Worm (Caenorhabditis elegans) whole organism, L3 larva: ENCODE data around the gene mrpl-2.

Source experiments
- R02D3.7 ChIP-seq: fragments of 150-350 bp; optimal IDR thresholded peaks from 2 replicates; lab custom pipeline; 2014; ENCODE audit warnings: missing biosample characterization, missing genetic modification characterization
- aly-2 ChIP-seq: fragments of 150-350 bp; optimal IDR thresholded peaks from 2 replicates; lab custom pipeline; 2014; ENCODE audit warnings: missing biosample characterization, missing genetic modification characterization
- ama-1 ChIP-seq: fragments of 150-350 bp; optimal IDR thresholded peaks from 2 replicates; lab custom pipeline; 2018
- ceh-16 ChIP-seq: sonication (generic microtip); optimal IDR thresholded peaks from 2 replicates; lab custom pipeline; 2017; ENCODE audit warnings: missing biosample characterization, missing genetic modification characterization
- ceh-82 ChIP-seq: fragments of 150-350 bp; optimal IDR thresholded peaks from 2 replicates; lab custom pipeline; 2014; ENCODE audit warnings: missing biosample characterization, missing genetic modification characterization
- ceh-9 ChIP-seq: sonication (generic microtip); optimal IDR thresholded peaks from 2 replicates; lab custom pipeline; 2018; ENCODE audit warnings: missing biosample characterization, missing genetic modification characterization
- daf-12 ChIP-seq: fragments of 150-350 bp; optimal IDR thresholded peaks from 2 replicates; lab custom pipeline; 2014; ENCODE audit warnings: missing biosample characterization, missing genetic modification reagents, missing genetic modification characterization
- egl-27 ChIP-seq: sonication (generic microtip); optimal IDR thresholded peaks from 4 replicates; lab custom pipeline; 2017; ENCODE audit warnings: missing biosample characterization, missing genetic modification reagents, missing genetic modification characterization
- egl-5 ChIP-seq: fragments of 150-350 bp; optimal IDR thresholded peaks from 2 replicates; lab custom pipeline; 2017; ENCODE audit warnings: missing biosample characterization, missing genetic modification reagents, missing genetic modification characterization, inconsistent platforms
- elt-2 ChIP-seq: sonication (generic microtip); optimal IDR thresholded peaks from 2 replicates; lab custom pipeline; 2016; ENCODE audit warnings: missing genetic modification reagents, mild to moderate bottlenecking, missing genetic modification characterization, missing compliant biosample characterization
- elt-3 ChIP-seq, 3 experiments: fragments of 150-350 bp in 1 of 3; sonication (generic microtip) in 2 of 3; optimal IDR thresholded peaks; 2 replicates in 2 of 3; 4 replicates in 1 of 3; lab custom pipeline; 2014 to 2017; ENCODE audit warnings: missing biosample characterization in 3 of 3, missing genetic modification characterization in 3 of 3
- fkh-2 ChIP-seq: fragments of 150-350 bp; optimal IDR thresholded peaks from 2 replicates; lab custom pipeline; 2014; ENCODE audit warnings: missing biosample characterization, missing genetic modification reagents, missing genetic modification characterization
- fos-1 ChIP-seq: fragments of 150-350 bp; optimal IDR thresholded peaks from 2 replicates; lab custom pipeline; 2014; ENCODE audit warnings: missing biosample characterization, missing genetic modification characterization
- hmg-11 ChIP-seq: sonication (generic microtip); optimal IDR thresholded peaks from 2 replicates; lab custom pipeline; 2016; ENCODE audit warnings: missing genetic modification characterization, missing compliant biosample characterization
- jun-1 ChIP-seq: fragments of 150-350 bp; optimal IDR thresholded peaks from 2 replicates; lab custom pipeline; 2014; ENCODE audit warnings: missing biosample characterization, missing genetic modification reagents, missing genetic modification characterization
- lin-15B ChIP-seq: fragments of 150-350 bp; optimal IDR thresholded peaks from 2 replicates; lab custom pipeline; 2014; ENCODE audit warnings: missing biosample characterization, missing genetic modification characterization
- lin-39 ChIP-seq: fragments of 150-350 bp; optimal IDR thresholded peaks from 2 replicates; lab custom pipeline; 2018; ENCODE audit warnings: missing biosample characterization, missing genetic modification reagents, missing genetic modification characterization
- mdl-1 ChIP-seq: fragments of 150-350 bp; optimal IDR thresholded peaks from 2 replicates; lab custom pipeline; 2014; ENCODE audit warnings: missing biosample characterization, missing genetic modification characterization
- mml-1 ChIP-seq: fragments of 150-350 bp; sonication (generic microtip); optimal IDR thresholded peaks from 3 replicates; lab custom pipeline; 2014; ENCODE audit warnings: missing biosample characterization, missing genetic modification characterization
- nhr-23 ChIP-seq: fragments of 150-350 bp; optimal IDR thresholded peaks from 2 replicates; lab custom pipeline; 2014; ENCODE audit warnings: missing biosample characterization, missing genetic modification reagents, missing genetic modification characterization
- nhr-237 ChIP-seq: fragments of 150-350 bp; optimal IDR thresholded peaks from 2 replicates; lab custom pipeline; 2014; ENCODE audit warnings: missing biosample characterization, missing genetic modification characterization
- nhr-25 ChIP-seq: sonication (generic microtip); optimal IDR thresholded peaks from 2 replicates; lab custom pipeline; 2017; ENCODE audit warnings: missing biosample characterization, missing genetic modification characterization
- nhr-28 ChIP-seq: fragments of 150-350 bp; optimal IDR thresholded peaks from 2 replicates; lab custom pipeline; 2014; ENCODE audit warnings: missing biosample characterization, missing genetic modification characterization
- nhr-43 ChIP-seq: sonication (generic microtip); optimal IDR thresholded peaks from 2 replicates; lab custom pipeline; 2016; ENCODE audit warnings: mild to moderate bottlenecking, missing genetic modification characterization, missing compliant biosample characterization; ENCODE audit not compliant: poor library complexity, severe bottlenecking
- nhr-67 ChIP-seq: fragments of 150-350 bp; optimal IDR thresholded peaks from 2 replicates; lab custom pipeline; 2014; ENCODE audit warnings: missing biosample characterization, missing genetic modification characterization
- pha-4 ChIP-seq: fragments of 150-350 bp; optimal IDR thresholded peaks from 2 replicates; lab custom pipeline; 2014; ENCODE audit warnings: missing biosample characterization, missing genetic modification reagents, missing genetic modification characterization
- pqm-1 ChIP-seq: fragments of 150-350 bp; optimal IDR thresholded peaks from 2 replicates; lab custom pipeline; 2017; ENCODE audit warnings: missing biosample characterization, missing genetic modification characterization, inconsistent platforms
- skn-1 ChIP-seq: fragments of 150-350 bp; optimal IDR thresholded peaks from 2 replicates; lab custom pipeline; 2014; ENCODE audit warnings: missing biosample characterization, missing genetic modification characterization
- snpc-4 ChIP-seq: fragments of 150-350 bp; optimal IDR thresholded peaks from 2 replicates; lab custom pipeline; 2014; ENCODE audit warnings: missing biosample characterization, missing genetic modification characterization
- unc-39 ChIP-seq: sonication (generic microtip); optimal IDR thresholded peaks from 4 replicates; lab custom pipeline; 2017; ENCODE audit warnings: missing biosample characterization, missing genetic modification characterization
- unc-62 ChIP-seq: fragments of 150-350 bp; sonication (generic microtip); optimal IDR thresholded peaks from 4 replicates; lab custom pipeline; 2014; ENCODE audit warnings: missing biosample characterization, missing genetic modification reagents, missing genetic modification characterization
- zag-1 ChIP-seq: fragments of 150-350 bp; optimal IDR thresholded peaks from 2 replicates; lab custom pipeline; 2014; ENCODE audit warnings: missing biosample characterization, missing genetic modification characterization
- ztf-11 ChIP-seq: fragments of 150-350 bp; optimal IDR thresholded peaks from 2 replicates; lab custom pipeline; 2014; ENCODE audit warnings: missing biosample characterization, missing genetic modification characterization
- ztf-4 ChIP-seq: fragments of 150-350 bp; optimal IDR thresholded peaks from 2 replicates; lab custom pipeline; 2014; ENCODE audit warnings: missing biosample characterization, missing genetic modification characterization

The mrpl-2 gene

ce11 chrIV:760267-760666, 12.8 kb upstream of the mrpl-2 start, which contains the start of gene gst-40:
Gene gst-40, plus strand, starts transcription at chrIV:760502.
- no peak for TF ChIP-seq fos-1 (tag; lab: Kevin White, UChicago)
- peak; percentile 1 for TF ChIP-seq hmg-11
- TF ChIP-seq egl-27 (tag; lab: Kevin White, UChicago) = no peak

- TF ChIP-seq lin-39 (no peak), elt-3 (tag; optimal IDR thresholded peaks at IDR 0.05; lab: Kevin White, UChicago) (peak in 1 of 3 experiments; percentile 36), nhr-23 (tag; lab: Kevin White, UChicago) (peak; percentile 49), nhr-67 (no peak), nhr-25 (tag; lab: Kevin White, UChicago) (peak; percentile 5), ama-1 (peak; percentile 82), zag-1 (tag; lab: Kevin White, UChicago) (no peak), ztf-4 (tag; lab: Kevin White, UChicago) (no peak), pqm-1 (no peak), nhr-43 (tag; lab: Kevin White, UChicago) (peak; percentile 22)
Observed at ce11 chrIV:762016-762459, 11.0 kb upstream of the mrpl-2 start.

ce11 chrIV:762486-763376, 10.3 kb upstream of the mrpl-2 start:
- TF ChIP-seq ceh-9 = no peak
- TF ChIP-seq nhr-23 (tag; lab: Kevin White, UChicago) = no peak
- TF ChIP-seq elt-2 (tag; lab: Kevin White, UChicago) = no peak
- TF ChIP-seq elt-3 (tag; optimal IDR thresholded peaks at IDR 0.05; lab: Kevin White, UChicago) = no peak
- TF ChIP-seq ztf-4 (tag; lab: Kevin White, UChicago) = no peak
- TF ChIP-seq nhr-67 = no peak
- no peak for TF ChIP-seq egl-27 (tag; lab: Kevin White, UChicago)
- no peak for TF ChIP-seq nhr-43 (tag; lab: Kevin White, UChicago)
- TF ChIP-seq jun-1 (tag; lab: Kevin White, UChicago) = no peak
- TF ChIP-seq mdl-1 (tag; lab: Kevin White, UChicago) = no peak
- TF ChIP-seq snpc-4 (tag; lab: Kevin White, UChicago) = no peak
- no peak for TF ChIP-seq nhr-237
- no peak for TF ChIP-seq pqm-1
- TF ChIP-seq fos-1 (tag; lab: Kevin White, UChicago) = no peak
- no peak for TF ChIP-seq fkh-2
- no peak for TF ChIP-seq nhr-25 (tag; lab: Kevin White, UChicago)
- TF ChIP-seq skn-1 (tag; lab: Kevin White, UChicago) = no peak
- no peak for TF ChIP-seq ceh-82 (tag; lab: Kevin White, UChicago)

DNA sequence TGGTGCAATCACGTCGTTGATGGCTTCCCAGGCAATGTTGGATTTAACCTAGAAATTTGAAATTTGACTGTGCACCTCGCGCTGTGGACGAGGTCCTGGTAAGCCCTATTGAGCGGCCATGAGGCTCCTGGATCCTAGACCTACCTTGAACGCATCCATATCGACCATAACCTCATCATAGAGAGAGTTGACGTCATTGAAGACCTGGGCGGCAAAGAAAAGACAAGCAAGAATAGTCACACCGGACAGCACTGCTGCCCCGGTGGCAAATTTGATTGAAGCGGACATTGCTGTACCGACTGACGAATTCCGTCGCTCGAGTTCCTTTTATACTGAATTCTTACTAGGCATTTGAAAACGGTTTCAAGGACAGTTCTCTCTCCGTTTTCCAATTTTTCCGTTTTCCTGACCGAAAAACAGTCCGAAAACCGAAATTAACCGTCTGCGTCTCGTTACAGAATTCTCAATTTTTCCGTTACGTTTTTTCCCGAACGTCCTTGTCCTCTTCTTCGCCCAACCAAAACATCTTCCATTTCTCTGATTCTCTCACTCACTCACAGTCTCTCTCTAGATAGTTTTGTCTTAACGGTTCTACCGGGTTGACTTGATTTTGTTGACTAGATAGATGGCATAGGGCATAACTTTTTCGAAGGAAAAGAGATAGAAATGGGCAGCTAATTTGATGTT, 9.5 kb upstream of the mrpl-2 start, which contains the start of gene col-103:
Gene col-103, minus strand, starts transcription at position 302 of the 687 bp plus-strand sequence.
- TF ChIP-seq nhr-25 (tag; lab: Kevin White, UChicago) (no peak), ama-1 (peak; percentile 88), lin-15B (tag; lab: Kevin White, UChicago) (no peak), daf-12 (no peak), fos-1 (tag; lab: Kevin White, UChicago) (no peak), nhr-28 (tag; lab: Kevin White, UChicago) (no peak), ceh-82 (tag; lab: Kevin White, UChicago) (no peak), aly-2 (tag; lab: Kevin White, UChicago) (no peak), unc-39 (tag; lab: Kevin White, UChicago) (no peak), egl-27 (tag; lab: Kevin White, UChicago) (no peak), ztf-11 (no peak), snpc-4 (tag; lab: Kevin White, UChicago) (no peak), R02D3.7 (tag; lab: Kevin White, UChicago) (no peak), ceh-16 (tag; lab: Kevin White, UChicago) (no peak), pqm-1 (no peak), pha-4 (tag; lab: Kevin White, UChicago) (no peak), mdl-1 (tag; lab: Kevin White, UChicago) (no peak), unc-62 (GFP tag; lab: Kevin White, UChicago) (peak; percentile 14), nhr-23 (tag; lab: Kevin White, UChicago) (peak; percentile 23), mml-1 (tag; lab: Kevin White, UChicago) (no peak), ceh-9 (no peak), lin-39 (no peak), ztf-4 (tag; lab: Kevin White, UChicago) (no peak), elt-3 (tag; optimal IDR thresholded peaks at IDR 0.05; lab: Kevin White, UChicago) (no peak), egl-5 (tag; lab: Kevin White, UChicago) (no peak)
